Worm (Caenorhabditis elegans): ENCODE data around the gene K01A2.4.

K01A2.4 gene

ce11 chrII:325639-326350, 18.5 kb downstream of the K01A2.4 start, which contains the start of gene sgcb-1:
Gene sgcb-1 (plus strand): TSS chrII:326300.
- no peak for TF ChIP-seq spr-1 (tag; optimal IDR thresholded peaks at IDR 0.05)
- TF ChIP-seq tra-1 (GFP tag; IDR thresholded peaks at IDR 0.05): no peak
- no peak for TF ChIP-seq unc-130 (GFP tag; optimal IDR thresholded peaks at IDR 0.05)
- TF ChIP-seq R02D3.7 (tag; optimal IDR thresholded peaks at IDR 0.05): no peak
- TF ChIP-seq hlh-11 (tag; optimal IDR thresholded peaks at IDR 0.05): peak; percentile 6
- TF ChIP-seq unc-39 (tag; optimal IDR thresholded peaks at IDR 0.05): no peak
- no peak for TF ChIP-seq lin-1 (GFP tag; IDR thresholded peaks at IDR 0.05)
- TF ChIP-seq zip-11 (GFP tag; IDR thresholded peaks at IDR 0.05): no peak
- TF ChIP-seq sdz-12 (GFP tag; optimal IDR thresholded peaks at IDR 0.05): no peak
- no peak for TF ChIP-seq daf-16 (GFP tag; optimal IDR thresholded peaks at IDR 0.05)
- no peak for TF ChIP-seq daf-16 (tag; optimal IDR thresholded peaks at IDR 0.05)
- peak; percentile 56 for TF ChIP-seq aha-1 (tag)
- no peak for TF ChIP-seq jun-1 (tag; optimal IDR thresholded peaks at IDR 0.05)
- no peak for TF ChIP-seq ceh-20 (GFP tag; IDR thresholded peaks at IDR 0.05)
- TF ChIP-seq hlh-30 (tag; optimal IDR thresholded peaks at IDR 0.05; ENCODE audit: insufficient read depth): peak; percentile 24
- TF ChIP-seq nhr-77 (tag; optimal IDR thresholded peaks at IDR 0.05): no peak
- TF ChIP-seq dve-1 (tag; optimal IDR thresholded peaks at IDR 0.05; ENCODE audit: insufficient read depth): no peak
- TF ChIP-seq arid-1 (GFP tag; conservative IDR thresholded peaks at IDR 0.05): no peak
- no peak for TF ChIP-seq hif-1 (tag; optimal IDR thresholded peaks at IDR 0.05)
- TF ChIP-seq ctbp-1 (GFP tag; IDR thresholded peaks at IDR 0.05): no peak
- no peak for TF ChIP-seq F37D6.2 (tag; optimal IDR thresholded peaks at IDR 0.05)
- no peak for TF ChIP-seq dmd-9 (GFP tag; IDR thresholded peaks at IDR 0.05)
- TF ChIP-seq skn-1 (tag; optimal IDR thresholded peaks at IDR 0.05): no peak
- no peak for TF ChIP-seq lim-7 (GFP tag; IDR thresholded peaks at IDR 0.05)

- TF ChIP-seq aly-2 (tag; optimal IDR thresholded peaks at IDR 0.05) (no peak), ZK337.2 (GFP tag; IDR thresholded peaks at IDR 0.05) (no peak), mxl-3 (GFP tag; optimal IDR thresholded peaks at IDR 0.05) (no peak), nhr-111 (GFP tag; optimal IDR thresholded peaks at IDR 0.05) (no peak), Y5F2A.4 (GFP tag; optimal IDR thresholded peaks at IDR 0.05) (no peak), lsy-2 (tag; optimal IDR thresholded peaks at IDR 0.05) (no peak), nhr-237 (tag; optimal IDR thresholded peaks at IDR 0.05) (no peak), snpc-4 (tag; optimal IDR thresholded peaks at IDR 0.05) (no peak), tag-97 (GFP tag; IDR thresholded peaks at IDR 0.05) (no peak), spr-1 (tag; optimal IDR thresholded peaks at IDR 0.05) (no peak), ctbp-1 (GFP tag; IDR thresholded peaks at IDR 0.05) (no peak), attf-4 (tag; optimal IDR thresholded peaks at IDR 0.05) (no peak), unc-39 (tag; optimal IDR thresholded peaks at IDR 0.05) (no peak), D1046.2 (GFP tag; IDR thresholded peaks at IDR 0.05) (no peak), rbr-2 (tag; optimal IDR thresholded peaks at IDR 0.05) (no peak), lin-15B (tag; optimal IDR thresholded peaks at IDR 0.05) (no peak), nhr-102 (tag; optimal IDR thresholded peaks at IDR 0.05) (no peak), nhr-28 (tag; optimal IDR thresholded peaks at IDR 0.05) (no peak), daf-16 (GFP tag; optimal IDR thresholded peaks at IDR 0.05) (no peak), daf-16 (tag; optimal IDR thresholded peaks at IDR 0.05) (no peak), cey-2 (tag; optimal IDR thresholded peaks at IDR 0.05; ENCODE audit: borderline replicate concordance, insufficient read depth) (no peak)
These were observed 25.2 kb downstream of the K01A2.4 start, which contains the start of gene cbn-1 for ce11 chrII:332419-332818. Gene cbn-1 (minus strand): TSS chrII:332519.
